Fruit fly (Drosophila melanogaster) S2 (cell line): ENCODE measurements around the gene Nlp.

Experiments used
- CG8478 ChIP-seq: fragments of >200 bp; optimal IDR thresholded peaks from 2 replicates; lab custom pipeline; 2018
- CTCF ChIP-seq, 2 experiments: fragments of >200 bp; optimal IDR thresholded peaks; 2 replicates each; lab custom pipeline; 2018

DNA sequence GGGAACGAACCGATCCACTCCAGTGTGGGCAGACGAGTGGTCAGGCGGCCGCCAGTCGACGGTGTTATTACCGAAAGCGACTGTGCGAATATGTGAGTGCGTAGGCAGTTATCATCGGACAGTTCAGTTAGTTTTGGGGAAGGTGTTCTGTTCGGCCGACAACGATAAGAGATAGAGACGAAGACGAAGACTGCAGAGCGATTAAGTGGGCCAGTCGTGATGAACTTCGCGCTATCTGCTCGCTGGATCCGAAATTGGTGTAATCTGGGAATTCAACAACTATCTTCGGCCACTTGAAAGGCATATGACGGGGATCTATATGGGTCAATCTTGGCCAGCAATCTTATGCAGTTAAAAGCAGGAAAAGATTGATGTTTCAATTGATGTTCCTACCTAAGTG lies 4.6 kb downstream of the Nlp start, which contains the start of gene CG7912:
- TF ChIP-seq CG8478 (lab: Kevin White, UChicago): no peak
- TF ChIP-seq CTCF (optimal IDR thresholded peaks at IDR 0.05; lab: Kevin White, UChicago): no peak
